Worm (Caenorhabditis elegans) whole organism, early embryonic: ENCODE results near the gene H20J04.4.

Experiments
- F13C5.2 ChIP-seq: sonication (generic microtip); optimal IDR thresholded peaks from 2 replicates; lab custom pipeline; 2017; ENCODE audit warnings: mild to moderate bottlenecking, missing genetic modification characterization, inconsistent platforms, missing compliant biosample characterization
- ama-1 ChIP-seq: fragments of 150-350 bp; optimal IDR thresholded peaks from 2 replicates; lab custom pipeline; 2014
- ceh-13 ChIP-seq: fragments of 200-800 bp; sonication (Bioruptor generic); optimal IDR thresholded peaks from 2 replicates; lab custom pipeline; 2018; ENCODE audit warnings: mild to moderate bottlenecking, missing genetic modification characterization, missing compliant biosample characterization
- ceh-36 ChIP-seq: sonication (generic microtip); optimal IDR thresholded peaks from 2 replicates; lab custom pipeline; 2016; ENCODE audit warnings: missing genetic modification characterization, inconsistent platforms, missing compliant biosample characterization
- ets-7 ChIP-seq: sonication (generic microtip); optimal IDR thresholded peaks from 2 replicates; lab custom pipeline; 2016; ENCODE audit warnings: missing genotype, missing genetic modification characterization, missing compliant biosample characterization
- hmg-4 ChIP-seq: fragments of 200-800 bp; sonication (Bioruptor generic); optimal IDR thresholded peaks from 2 replicates; lab custom pipeline; 2018; ENCODE audit warnings: mild to moderate bottlenecking, missing genetic modification characterization, missing compliant biosample characterization
- hnd-1 ChIP-seq: sonication (generic microtip); optimal IDR thresholded peaks from 2 replicates; lab custom pipeline; 2016; ENCODE audit warnings: missing genetic modification characterization, missing compliant biosample characterization
- sea-1 ChIP-seq: fragments of 200-800 bp; sonication (Bioruptor generic); conservative IDR thresholded peaks from 2 replicates; pipeline ENCODE4 v1.3.6; 2022; ENCODE audit warnings: missing genetic modification characterization, missing compliant biosample characterization

- TF ChIP-seq ama-1 (lab: Kevin White, UChicago): no peak
- no peak for TF ChIP-seq ceh-13
- TF ChIP-seq ets-7: no peak
- no peak for TF ChIP-seq hnd-1 (tag; lab: Kevin White, UChicago)
- no peak for TF ChIP-seq ceh-36
- no peak for TF ChIP-seq sea-1 (GFP tag; lab: Robert Waterston, UW)
- no peak for TF ChIP-seq hmg-4 (GFP tag; lab: Kevin White, UChicago)
- no peak for TF ChIP-seq F13C5.2 (tag; lab: Kevin White, UChicago)
These were observed 34.0 kb upstream of the H20J04.4 start, which contains the start of gene rml-4 for ce11 chrII:4294801-4295200.
